Fruit fly (Drosophila melanogaster): ENCODE data around the gene hng3.
A peak's percentile ranks its signal among the peaks of the same experiment; 100 is the strongest.

hng3 gene

dm6 chr3L:802700-803273 lies 47.5 kb upstream of the hng3 start (continued):
- peak; percentile 72 for TF ChIP-seq CG17568 (GFP tag; optimal IDR thresholded peaks at IDR 0.05)
- TF ChIP-seq CG14667 (GFP tag; IDR thresholded peaks at IDR 0.05): peak; percentile 82
- peak; percentile 94 for TF ChIP-seq ara (GFP tag; IDR thresholded peaks at IDR 0.05)
- TF ChIP-seq CG15269 (tag; optimal IDR thresholded peaks at IDR 0.05): peak; percentile 87
- peak; percentile 91 for TF ChIP-seq Dbx (GFP tag; IDR thresholded peaks at IDR 0.05)
- TF ChIP-seq CG17802 (tag; optimal IDR thresholded peaks at IDR 0.05): peak; percentile 72
- peak; percentile 75 for TF ChIP-seq dati (GFP tag; IDR thresholded peaks at IDR 0.05)
- TF ChIP-seq trh (GFP tag; optimal IDR thresholded peaks at IDR 0.05): peak; percentile 38
- peak; percentile 57 for TF ChIP-seq Spps (tag; optimal IDR thresholded peaks at IDR 0.05)
- peak; percentile 74 for TF ChIP-seq bowl (GFP tag; IDR thresholded peaks at IDR 0.05)
- peak; percentile 86 for TF ChIP-seq CG11398 (GFP tag; optimal IDR thresholded peaks at IDR 0.05)
- peak; percentile 93 for TF ChIP-seq ewg (GFP tag; optimal IDR thresholded peaks at IDR 0.05)
- peak; percentile 76; the same call in 2 of the 3 replicates for TF ChIP-seq jigr1 (GFP tag; IDR thresholded peaks at IDR 0.05)
- peak; percentile 88 for TF ChIP-seq Oli (tag; optimal IDR thresholded peaks at IDR 0.05)
- peak; percentile 87 for TF ChIP-seq bab2 (GFP tag; optimal IDR thresholded peaks at IDR 0.05)
- peak; percentile 79 for TF ChIP-seq CG3281 (GFP tag; optimal IDR thresholded peaks at IDR 0.05)
- peak; percentile 91 for TF ChIP-seq maf-S (GFP tag; optimal IDR thresholded peaks at IDR 0.05)
- peak; percentile 92 for TF ChIP-seq Ptx1 (GFP tag; IDR thresholded peaks at IDR 0.05)
- peak; percentile 94 for TF ChIP-seq HLH3B (GFP tag; IDR thresholded peaks at IDR 0.05)
- peak; percentile 59 for TF ChIP-seq CG10565 (GFP tag; optimal IDR thresholded peaks at IDR 0.05)
- TF ChIP-seq Sox102F (GFP tag; optimal IDR thresholded peaks at IDR 0.05): peak; percentile 90
- TF ChIP-seq fd96Cb (tag; optimal IDR thresholded peaks at IDR 0.05): peak; percentile 88
- peak; percentile 86 for TF ChIP-seq Dek (tag; optimal IDR thresholded peaks at IDR 0.05)
- peak; percentile 55 for TF ChIP-seq Nf-YB (GFP tag; optimal IDR thresholded peaks at IDR 0.05)
- TF ChIP-seq CG15601 (tag; optimal IDR thresholded peaks at IDR 0.05): peak; percentile 81
- peak; percentile 90 for TF ChIP-seq CG2120 (GFP tag; optimal IDR thresholded peaks at IDR 0.05)
- TF ChIP-seq CG6272 (GFP tag; IDR thresholded peaks at IDR 0.05): peak; percentile 84
- peak; percentile 50 for TF ChIP-seq Ets97D (GFP tag; optimal IDR thresholded peaks at IDR 0.05)
- no peak for TF ChIP-seq Neu2 (GFP tag; optimal IDR thresholded peaks at IDR 0.05; ENCODE audit: borderline replicate concordance)
- peak; percentile 74 for TF ChIP-seq CG8765 (GFP tag; IDR thresholded peaks at IDR 0.05)
- peak; percentile 68 for TF ChIP-seq ab (GFP tag; optimal IDR thresholded peaks at IDR 0.05)
- TF ChIP-seq CG11085 (GFP tag; IDR thresholded peaks at IDR 0.05): peak; percentile 76
- peak; percentile 87 for TF ChIP-seq ERR (GFP tag; optimal IDR thresholded peaks at IDR 0.05)
- no peak for TF ChIP-seq Hr39 (optimal IDR thresholded peaks at IDR 0.05)
- TF ChIP-seq CG13287 (GFP tag; IDR thresholded peaks at IDR 0.05; ENCODE audit: partially characterized antibody): no peak
- peak; percentile 79 for TF ChIP-seq pb (GFP tag; optimal IDR thresholded peaks at IDR 0.05)
- no peak for TF ChIP-seq Doc3 (GFP tag; IDR thresholded peaks at IDR 0.05; ENCODE audit: partially characterized antibody)
- TF ChIP-seq CG6813 (GFP tag; optimal IDR thresholded peaks at IDR 0.05): peak; percentile 90
- TF ChIP-seq pros (GFP tag; optimal IDR thresholded peaks at IDR 0.05): peak; percentile 28
- TF ChIP-seq twi (tag; optimal IDR thresholded peaks at IDR 0.05): peak; percentile 76
- no peak for TF ChIP-seq mld (GFP tag; IDR thresholded peaks at IDR 0.05; ENCODE audit: partially characterized antibody)
- TF ChIP-seq CG10147 (GFP tag; optimal IDR thresholded peaks at IDR 0.05): peak; percentile 80
- no peak for TF ChIP-seq cad (GFP tag; optimal IDR thresholded peaks at IDR 0.05)
- peak; percentile 79 for TF ChIP-seq Blimp-1 (GFP tag; optimal IDR thresholded peaks at IDR 0.05)
- TF ChIP-seq Taf1 (GFP tag; IDR thresholded peaks at IDR 0.05): peak; percentile 87
- peak; percentile 21 for TF ChIP-seq CG30020 (tag; optimal IDR thresholded peaks at IDR 0.05)
- TF ChIP-seq gcm (GFP tag; optimal IDR thresholded peaks at IDR 0.05): peak; percentile 85
- peak; percentile 76 for TF ChIP-seq sug (tag; optimal IDR thresholded peaks at IDR 0.05)
- TF ChIP-seq Usf (GFP tag; optimal IDR thresholded peaks at IDR 0.05): peak; percentile 58
- peak; percentile 80; the same call in 1 of the 2 replicates for TF ChIP-seq dan (GFP tag; IDR thresholded peaks at IDR 0.05)

All from whole organism, embryonic.